Worm (Caenorhabditis elegans) whole organism, L1 larva: Measurements from ENCODE around the gene T25B9.6.

ENCODE experiments used
- C04F5.9 ChIP-seq: sonication (generic microtip); optimal IDR thresholded peaks from 2 replicates; lab custom pipeline; 2016; ENCODE audit warnings: missing genetic modification characterization, missing compliant biosample characterization
- C16A3.4 ChIP-seq: fragments of 150-350 bp; optimal IDR thresholded peaks from 2 replicates; lab custom pipeline; 2014; ENCODE audit warnings: missing biosample characterization, missing genetic modification characterization
- C34B4.2 ChIP-seq: sonication (generic microtip); optimal IDR thresholded peaks from 2 replicates; lab custom pipeline; 2017; ENCODE audit warnings: mild to moderate bottlenecking, missing genetic modification characterization, missing compliant biosample characterization
- aha-1 ChIP-seq: fragments of 150-350 bp; optimal IDR thresholded peaks from 2 replicates; lab custom pipeline; 2014; ENCODE audit warnings: missing biosample characterization, missing genetic modification characterization
- aly-2 ChIP-seq: fragments of 150-350 bp; optimal IDR thresholded peaks from 2 replicates; lab custom pipeline; 2014; ENCODE audit warnings: missing biosample characterization, missing genetic modification characterization
- ama-1 ChIP-seq: fragments of 150-350 bp; optimal IDR thresholded peaks from 2 replicates; lab custom pipeline; 2014
- ceh-63 ChIP-seq: fragments of 200-800 bp; sonication (Bioruptor generic); optimal IDR thresholded peaks from 2 replicates; lab custom pipeline; 2018; ENCODE audit warnings: mild to moderate bottlenecking, missing genetic modification characterization, missing compliant biosample characterization
- ceh-88 ChIP-seq: fragments of 200-800 bp; sonication (Bioruptor generic); IDR thresholded peaks from 2 replicates; pipeline ENCODE4 v1.3.6; 2022; ENCODE audit warnings: missing genetic modification characterization, missing compliant biosample characterization
- ceh-90 ChIP-seq: sonication (generic microtip); optimal IDR thresholded peaks from 2 replicates; lab custom pipeline; 2016; ENCODE audit warnings: missing genetic modification characterization, missing compliant biosample characterization
- efl-1 ChIP-seq, 4 experiments: fragments of 150-350 bp; optimal IDR thresholded peaks in 3 of 4; peaks in 1 of 4; 1 replicate in 1 of 4; 2 replicates in 3 of 4; lab custom pipeline; 2014; ENCODE audit warnings: missing biosample characterization in 2 of 4, missing genetic modification characterization in 2 of 4, missing genetic modification reagents in 2 of 4
- fkh-10 ChIP-seq: sonication (generic microtip); optimal IDR thresholded peaks from 2 replicates; lab custom pipeline; 2017; ENCODE audit warnings: missing biosample characterization, missing genetic modification reagents, missing genetic modification characterization
- hlh-17 ChIP-seq: fragments of 200-800 bp; sonication (Bioruptor generic); optimal IDR thresholded peaks from 2 replicates; lab custom pipeline; 2018; ENCODE audit warnings: missing genetic modification characterization, mild to moderate bottlenecking, missing compliant biosample characterization, moderate library complexity, borderline replicate concordance
- hlh-4 ChIP-seq: sonication (generic microtip); optimal IDR thresholded peaks from 2 replicates; lab custom pipeline; 2016; ENCODE audit warnings: mild to moderate bottlenecking, missing genetic modification characterization, missing compliant biosample characterization
- hpl-2 ChIP-seq: fragments of 150-350 bp; optimal IDR thresholded peaks from 2 replicates; lab custom pipeline; 2014; ENCODE audit warnings: missing biosample characterization, missing genetic modification reagents, missing genetic modification characterization
- isw-1 ChIP-seq: fragments of 200-800 bp; sonication (Bioruptor generic); IDR thresholded peaks from 2 replicates; pipeline ENCODE4 v1.3.6; 2022; ENCODE audit warnings: missing genetic modification characterization, missing compliant biosample characterization
- jun-1 ChIP-seq: fragments of 150-350 bp; optimal IDR thresholded peaks from 2 replicates; lab custom pipeline; 2014; ENCODE audit warnings: missing biosample characterization, missing genetic modification reagents, missing genetic modification characterization
- lin-13 ChIP-seq: fragments of 150-350 bp; optimal IDR thresholded peaks from 2 replicates; lab custom pipeline; 2014; ENCODE audit warnings: missing biosample characterization, missing genetic modification reagents, missing genetic modification characterization
- lsy-2 ChIP-seq, 2 experiments: fragments of 150-350 bp; optimal IDR thresholded peaks; 2 replicates each; lab custom pipeline; 2014; ENCODE audit warnings: missing biosample characterization in 2 of 2, missing genetic modification characterization in 2 of 2
- mab-9 ChIP-seq: fragments of 200-800 bp; sonication (Bioruptor generic); IDR thresholded peaks from 2 replicates; pipeline ENCODE4 v1.3.6; 2022; ENCODE audit warnings: missing genetic modification reagents, missing genetic modification characterization, missing compliant biosample characterization
- mdl-1 ChIP-seq, 2 experiments: fragments of 150-350 bp; optimal IDR thresholded peaks; 2 replicates each; lab custom pipeline; 2014 to 2017; ENCODE audit warnings: missing biosample characterization in 2 of 2, missing genetic modification characterization in 2 of 2, inconsistent platforms in 1 of 2
- mep-1 ChIP-seq: fragments of 150-350 bp; optimal IDR thresholded peaks from 2 replicates; lab custom pipeline; 2014; ENCODE audit warnings: missing biosample characterization, missing genetic modification characterization
- nhr-19 ChIP-seq: fragments of 200-800 bp; sonication (Bioruptor generic); conservative IDR thresholded peaks from 2 replicates; pipeline ENCODE4 v1.3.6; 2022; ENCODE audit warnings: missing genetic modification characterization, missing compliant biosample characterization
- nhr-20 ChIP-seq: sonication (generic microtip); optimal IDR thresholded peaks from 2 replicates; lab custom pipeline; 2016; ENCODE audit warnings: mild to moderate bottlenecking, missing genetic modification characterization, missing compliant biosample characterization
- nhr-28 ChIP-seq: fragments of 150-350 bp; optimal IDR thresholded peaks from 2 replicates; lab custom pipeline; 2014; ENCODE audit warnings: missing biosample characterization, missing genetic modification characterization
- nhr-71 ChIP-seq: sonication (generic microtip); optimal IDR thresholded peaks from 2 replicates; lab custom pipeline; 2016; ENCODE audit warnings: mild to moderate bottlenecking, missing genetic modification characterization, moderate library complexity, missing compliant biosample characterization
- nhr-77 ChIP-seq: fragments of 150-350 bp; optimal IDR thresholded peaks from 2 replicates; lab custom pipeline; 2014; ENCODE audit warnings: missing biosample characterization, missing genetic modification characterization
- pqm-1 ChIP-seq: sonication (generic microtip); optimal IDR thresholded peaks from 3 replicates; lab custom pipeline; 2017; ENCODE audit warnings: missing biosample characterization, missing genetic modification characterization
- snpc-4 ChIP-seq: fragments of 150-350 bp; optimal IDR thresholded peaks from 2 replicates; lab custom pipeline; 2014; ENCODE audit warnings: missing biosample characterization, missing genetic modification characterization
- snu-23 ChIP-seq: sonication (generic microtip); optimal IDR thresholded peaks from 2 replicates; lab custom pipeline; 2016; ENCODE audit warnings: missing genetic modification characterization, missing compliant biosample characterization
- sox-4 ChIP-seq: sonication (generic microtip); optimal IDR thresholded peaks from 2 replicates; lab custom pipeline; 2016; ENCODE audit warnings: missing genetic modification characterization, missing compliant biosample characterization
- sptf-1 ChIP-seq: fragments of 150-350 bp; optimal IDR thresholded peaks from 2 replicates; lab custom pipeline; 2014; ENCODE audit warnings: missing biosample characterization, missing genetic modification characterization
- sup-37 ChIP-seq: fragments of 200-800 bp; sonication (Bioruptor generic); optimal IDR thresholded peaks from 2 replicates; lab custom pipeline; 2018; ENCODE audit warnings: mild to moderate bottlenecking, missing genetic modification characterization, missing compliant biosample characterization
- tbx-2 ChIP-seq: sonication (generic microtip); optimal IDR thresholded peaks from 2 replicates; lab custom pipeline; 2016; ENCODE audit warnings: missing genetic modification characterization, missing compliant biosample characterization
- tlp-1 ChIP-seq: fragments of 150-350 bp; optimal IDR thresholded peaks from 2 replicates; lab custom pipeline; 2014; ENCODE audit warnings: missing biosample characterization, missing genetic modification characterization
- unc-130 ChIP-seq: fragments of 150-350 bp; optimal IDR thresholded peaks from 2 replicates; lab custom pipeline; 2017; ENCODE audit warnings: missing biosample characterization, missing genetic modification characterization, inconsistent platforms
- unc-30 ChIP-seq: sonication (generic microtip); optimal IDR thresholded peaks from 2 replicates; lab custom pipeline; 2017; ENCODE audit warnings: missing biosample characterization, missing genetic modification characterization
- unc-62 ChIP-seq: fragments of 150-350 bp; optimal IDR thresholded peaks from 2 replicates; lab custom pipeline; 2014; ENCODE audit warnings: missing biosample characterization, missing genetic modification reagents, missing genetic modification characterization
- unc-86 ChIP-seq: sonication (generic microtip); optimal IDR thresholded peaks from 2 replicates; lab custom pipeline; 2016; ENCODE audit warnings: missing genetic modification characterization, missing compliant biosample characterization
- unc-98 ChIP-seq: fragments of 200-800 bp; sonication (Bioruptor generic); IDR thresholded peaks from 2 replicates; pipeline ENCODE4 v1.3.6; 2022; ENCODE audit warnings: missing genetic modification characterization, missing compliant biosample characterization
- xbp-1 ChIP-seq: sonication (generic microtip); optimal IDR thresholded peaks from 2 replicates; lab custom pipeline; 2016; ENCODE audit warnings: missing genetic modification characterization, missing compliant biosample characterization
- zip-4 ChIP-seq: fragments of 200-800 bp; sonication (Bioruptor generic); optimal IDR thresholded peaks from 2 replicates; lab custom pipeline; 2018; ENCODE audit warnings: mild to moderate bottlenecking, missing genetic modification characterization, moderate library complexity, missing compliant biosample characterization
- ztf-11 ChIP-seq, 2 experiments: sonication (generic microtip); optimal IDR thresholded peaks; 2 replicates each; lab custom pipeline; 2016 to 2017; ENCODE audit warnings: missing genetic modification characterization in 2 of 2, missing biosample characterization in 1 of 2, missing compliant biosample characterization in 1 of 2

Gene T25B9.6

DNA sequence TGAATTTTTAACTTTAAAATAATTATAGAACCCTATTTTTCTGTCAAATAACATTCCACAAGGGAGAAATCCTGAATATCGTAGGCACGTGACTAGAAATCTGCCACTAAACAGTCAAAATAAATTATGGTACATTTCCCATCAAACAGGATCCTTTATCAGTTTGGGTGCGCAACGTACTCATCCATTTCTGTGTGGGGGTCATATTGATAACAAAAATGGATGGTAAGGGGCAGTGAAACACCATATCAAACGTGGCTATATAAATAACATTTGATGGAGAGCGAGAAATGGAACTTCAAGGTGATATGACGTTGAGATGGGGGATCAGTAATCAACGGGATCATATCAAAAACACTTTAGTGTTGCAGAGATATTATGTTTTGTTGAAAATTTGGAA lies 26.1 kb downstream of the T25B9.6 start (continued):
- no peak for TF ChIP-seq aha-1 (tag; lab: Kevin White, UChicago)
- TF ChIP-seq mdl-1 (tag; optimal IDR thresholded peaks at IDR 0.05; lab: Kevin White, UChicago) = peak in 1 of 2 experiments; percentile 27
- TF ChIP-seq nhr-77 (tag; lab: Kevin White, UChicago) = no peak
- TF ChIP-seq mab-9 (GFP tag; lab: Robert Waterston, UW) = no peak
- TF ChIP-seq snpc-4 (tag; lab: Kevin White, UChicago) = no peak
- no peak for TF ChIP-seq sup-37 (GFP tag; lab: Kevin White, UChicago)
- peak; percentile 38; the same call in 1 of the 2 replicates for TF ChIP-seq nhr-19 (GFP tag; lab: Robert Waterston, UW)
- TF ChIP-seq zip-4 (GFP tag; lab: Kevin White, UChicago) = no peak
- TF ChIP-seq jun-1 (tag; lab: Kevin White, UChicago) = no peak
- no peak for TF ChIP-seq tlp-1 (tag; lab: Kevin White, UChicago)
- TF ChIP-seq ceh-90 = no peak
- no peak for TF ChIP-seq lin-13 (GFP tag; lab: Kevin White, UChicago)
- no peak for TF ChIP-seq fkh-10 (GFP tag; lab: Kevin White, UChicago)
- TF ChIP-seq ceh-63 = no peak
- TF ChIP-seq mep-1 (tag; lab: Kevin White, UChicago) = no peak
- no peak for TF ChIP-seq nhr-71
- TF ChIP-seq unc-98 (GFP tag; lab: Robert Waterston, UW) = no peak
- TF ChIP-seq lsy-2 (tag; optimal IDR thresholded peaks at IDR 0.05; lab: Kevin White, UChicago) = peak in 1 of 2 experiments; percentile 23
- TF ChIP-seq ceh-88 (GFP tag; lab: Robert Waterston, UW) = no peak
- TF ChIP-seq hlh-4 (tag; lab: Kevin White, UChicago) = no peak
- TF ChIP-seq isw-1 (GFP tag; lab: Robert Waterston, UW) = no peak
- no peak for TF ChIP-seq ztf-11 (tag; optimal IDR thresholded peaks at IDR 0.05; lab: Kevin White, UChicago)
- TF ChIP-seq unc-86 (tag; lab: Kevin White, UChicago) = no peak
- TF ChIP-seq nhr-28 (tag; lab: Kevin White, UChicago) = no peak
- no peak for TF ChIP-seq efl-1 (optimal IDR thresholded peaks at IDR 0.05; lab: Kevin White, UChicago)
- TF ChIP-seq efl-1 (GFP tag; optimal IDR thresholded peaks at IDR 0.05 in 1 of 2; lab: Kevin White, UChicago) = no peak
- TF ChIP-seq snu-23 (GFP tag; lab: Kevin White, UChicago) = peak; percentile 34
- no peak for TF ChIP-seq aly-2 (tag; lab: Kevin White, UChicago)
- no peak for TF ChIP-seq hlh-17 (GFP tag; lab: Kevin White, UChicago)
- no peak for TF ChIP-seq unc-30 (tag; lab: Kevin White, UChicago)
- TF ChIP-seq tbx-2 (tag; lab: Kevin White, UChicago) = peak; percentile 24
- TF ChIP-seq unc-130 (tag; lab: Kevin White, UChicago) = no peak
- TF ChIP-seq sox-4 (tag; lab: Kevin White, UChicago) = no peak
- TF ChIP-seq C34B4.2 = no peak
- no peak for TF ChIP-seq unc-62 (GFP tag; lab: Kevin White, UChicago)
- TF ChIP-seq nhr-20 (tag; lab: Kevin White, UChicago) = peak; percentile 66
- TF ChIP-seq C16A3.4 (tag; lab: Kevin White, UChicago) = no peak
- TF ChIP-seq ama-1 (lab: Kevin White, UChicago) = no peak
- TF ChIP-seq pqm-1 (tag; lab: Kevin White, UChicago) = no peak
- no peak for TF ChIP-seq xbp-1 (tag; lab: Kevin White, UChicago)
- no peak for TF ChIP-seq C04F5.9 (tag; lab: Kevin White, UChicago)

DNA sequence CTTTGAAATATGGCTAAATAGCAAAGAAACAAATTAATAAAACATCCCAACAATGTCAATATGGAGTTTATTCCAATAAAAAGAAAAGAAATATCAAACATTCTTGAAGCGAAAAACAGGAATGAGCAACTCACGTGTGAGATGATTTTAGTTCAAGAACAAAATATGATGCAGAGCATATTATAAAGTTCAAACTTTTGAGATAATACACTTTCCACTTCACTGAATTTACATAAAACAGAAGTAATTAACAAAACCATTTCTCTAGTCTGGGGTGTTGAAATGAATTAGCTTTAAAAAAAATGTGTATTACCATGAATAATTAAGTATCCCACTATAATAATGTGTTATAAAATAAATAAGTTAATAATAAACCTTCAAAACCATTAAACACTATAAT lies 28.8 kb downstream of the T25B9.6 start, which contains the start of gene srd-7:
TSS of gene srd-7 (minus strand) at position 101 of the 400 bp plus-strand sequence.
- TF ChIP-seq hpl-2 = no peak
- no peak for TF ChIP-seq sptf-1 (tag; lab: Kevin White, UChicago)
- TF ChIP-seq efl-1 (optimal IDR thresholded peaks at IDR 0.05; lab: Kevin White, UChicago) = no peak
- peak in 1 of 2 experiments; percentile 29 for TF ChIP-seq efl-1 (GFP tag; optimal IDR thresholded peaks at IDR 0.05 in 1 of 2; lab: Kevin White, UChicago)
- TF ChIP-seq nhr-77 (tag; lab: Kevin White, UChicago) = no peak
- no peak for TF ChIP-seq zip-4 (GFP tag; lab: Kevin White, UChicago)
- TF ChIP-seq, all 84 proteins: peak for 1
